Fruit fly (Drosophila melanogaster) whole organism: Measurements from ENCODE around the gene Poc1.

Source experiments
- CG8478 ChIP-seq: fragments of >200 bp; optimal IDR thresholded peaks from 2 replicates; lab custom pipeline; 2018; ENCODE audit warnings: inconsistent platforms
- Dll ChIP-seq: fragments of >200 bp; optimal IDR thresholded peaks from 2 replicates; lab custom pipeline; 2017
- EcR ChIP-seq, 2 experiments: fragments of >200 bp; optimal IDR thresholded peaks; 2 replicates each; lab custom pipeline; 2017; ENCODE audit warnings: missing biosample characterization in 2 of 2, missing genetic modification characterization in 2 of 2, missing genetic modification reagents in 2 of 2
- pan ChIP-seq: fragments of >200 bp; optimal IDR thresholded peaks from 2 replicates; lab custom pipeline; 2017
- usp ChIP-seq: fragments of >200 bp; optimal IDR thresholded peaks from 2 replicates; lab custom pipeline; 2017; ENCODE audit warnings: missing biosample characterization, missing genetic modification characterization, mixed read lengths

- no peak for TF ChIP-seq CG8478 (lab: Kevin White, UChicago)
- TF ChIP-seq EcR (GFP tag; optimal IDR thresholded peaks at IDR 0.05; lab: Kevin White, UChicago): no peak
- TF ChIP-seq pan (lab: Kevin White, UChicago): no peak
- no peak for TF ChIP-seq Dll (lab: Kevin White, UChicago)
- TF ChIP-seq usp: no peak
Measured at dm6 chr3L:13389834-13390233, at the start of gene Poc1.
